Worm (Caenorhabditis elegans) whole organism, late embryonic: Measurements from ENCODE around the gene cpg-7.
A peak's percentile ranks its signal among the peaks of the same experiment; 100 is the strongest.

Source experiments
- C08G9.2 ChIP-seq: sonication (generic microtip); optimal IDR thresholded peaks from 2 replicates; lab custom pipeline; 2016; ENCODE audit warnings: mild to moderate bottlenecking, missing genetic modification characterization, moderate library complexity, missing compliant biosample characterization
- C38D4.7 ChIP-seq: fragments of 200-800 bp; sonication (Bioruptor generic); optimal IDR thresholded peaks from 2 replicates; lab custom pipeline; 2018; ENCODE audit warnings: mild to moderate bottlenecking, missing genetic modification characterization, moderate library complexity, missing compliant biosample characterization
- K02D7.2 ChIP-seq: sonication (generic microtip); optimal IDR thresholded peaks from 2 replicates; lab custom pipeline; 2017; ENCODE audit warnings: mild to moderate bottlenecking, missing genetic modification characterization, missing compliant biosample characterization
- T23F11.4 ChIP-seq: fragments of 200-800 bp; sonication (Bioruptor generic); optimal IDR thresholded peaks from 2 replicates; lab custom pipeline; 2018; ENCODE audit warnings: mild to moderate bottlenecking, missing genetic modification characterization, missing compliant biosample characterization
- Y22D7AL.16 ChIP-seq: sonication (generic microtip); optimal IDR thresholded peaks from 2 replicates; lab custom pipeline; 2016; ENCODE audit warnings: missing genetic modification characterization, missing compliant biosample characterization
- ama-1 ChIP-seq: fragments of 150-350 bp; optimal IDR thresholded peaks from 2 replicates; lab custom pipeline; 2014
- ceh-14 ChIP-seq: sonication (generic microtip); optimal IDR thresholded peaks from 2 replicates; lab custom pipeline; 2016; ENCODE audit warnings: missing genotype, missing genetic modification characterization, missing compliant biosample characterization
- ceh-2 ChIP-seq: sonication (generic microtip); optimal IDR thresholded peaks from 2 replicates; lab custom pipeline; 2016; ENCODE audit warnings: missing genotype, missing genetic modification characterization, missing compliant biosample characterization
- ceh-48 ChIP-seq: sonication (generic microtip); optimal IDR thresholded peaks from 2 replicates; lab custom pipeline; 2016; ENCODE audit warnings: missing genetic modification characterization, inconsistent platforms, missing compliant biosample characterization
- ceh-6 ChIP-seq: fragments of 200-800 bp; sonication (Bioruptor generic); optimal IDR thresholded peaks from 2 replicates; lab custom pipeline; 2018; ENCODE audit warnings: mild to moderate bottlenecking, missing genetic modification characterization, missing compliant biosample characterization
- che-1 ChIP-seq: sonication (generic microtip); optimal IDR thresholded peaks from 2 replicates; lab custom pipeline; 2016; ENCODE audit warnings: mild to moderate bottlenecking, missing genetic modification characterization, missing compliant biosample characterization
- dve-1 ChIP-seq: sonication (generic microtip); optimal IDR thresholded peaks from 2 replicates; lab custom pipeline; 2017; ENCODE audit warnings: antibody characterized with exemption, mild to moderate bottlenecking, missing genetic modification characterization, missing compliant biosample characterization
- eyg-1 ChIP-seq: sonication (generic microtip); optimal IDR thresholded peaks from 2 replicates; lab custom pipeline; 2016; ENCODE audit warnings: missing genotype, missing genetic modification characterization, missing compliant biosample characterization
- fax-1 ChIP-seq: sonication (generic microtip); optimal IDR thresholded peaks from 2 replicates; lab custom pipeline; 2016; ENCODE audit warnings: missing genotype, missing genetic modification characterization, missing compliant biosample characterization
- gmeb-2 ChIP-seq: sonication (generic microtip); optimal IDR thresholded peaks from 2 replicates; lab custom pipeline; 2016; ENCODE audit warnings: missing genetic modification characterization, inconsistent platforms, missing compliant biosample characterization
- hlh-13 ChIP-seq: fragments of 200-800 bp; sonication (Bioruptor generic); optimal IDR thresholded peaks from 2 replicates; lab custom pipeline; 2018; ENCODE audit warnings: mild to moderate bottlenecking, missing genetic modification characterization, missing compliant biosample characterization
- lim-6 ChIP-seq: sonication (generic microtip); optimal IDR thresholded peaks from 2 replicates; lab custom pipeline; 2016; ENCODE audit warnings: missing genetic modification characterization, missing compliant biosample characterization
- mec-3 ChIP-seq: sonication (generic microtip); optimal IDR thresholded peaks from 2 replicates; lab custom pipeline; 2016; ENCODE audit warnings: borderline replicate concordance, missing genetic modification characterization, missing compliant biosample characterization
- nfya-1 ChIP-seq: sonication (generic microtip); optimal IDR thresholded peaks from 2 replicates; lab custom pipeline; 2017; ENCODE audit warnings: missing genetic modification characterization, mild to moderate bottlenecking, missing compliant biosample characterization, antibody characterized with exemption, moderate library complexity
- nhr-11 ChIP-seq: fragments of 150-350 bp; optimal IDR thresholded peaks from 2 replicates; lab custom pipeline; 2014; ENCODE audit warnings: missing biosample characterization, missing genetic modification characterization
- nhr-232 ChIP-seq: sonication (generic microtip); optimal IDR thresholded peaks from 2 replicates; lab custom pipeline; 2016; ENCODE audit warnings: missing genetic modification characterization, missing compliant biosample characterization
- odd-2 ChIP-seq: sonication (generic microtip); optimal IDR thresholded peaks from 2 replicates; lab custom pipeline; 2017; ENCODE audit warnings: antibody characterized with exemption, mild to moderate bottlenecking, missing genetic modification characterization, missing compliant biosample characterization
- pat-9 ChIP-seq: fragments of 200-800 bp; sonication (Bioruptor generic); optimal IDR thresholded peaks from 2 replicates; lab custom pipeline; 2018; ENCODE audit warnings: mild to moderate bottlenecking, missing genetic modification characterization, moderate library complexity, missing compliant biosample characterization
- pha-2 ChIP-seq: sonication (generic microtip); optimal IDR thresholded peaks from 2 replicates; lab custom pipeline; 2017; ENCODE audit warnings: mild to moderate bottlenecking, missing genetic modification characterization, missing compliant biosample characterization
- pqm-1 ChIP-seq: sonication (generic microtip); optimal IDR thresholded peaks from 2 replicates; lab custom pipeline; 2016; ENCODE audit warnings: missing genetic modification characterization, missing compliant biosample characterization
- pros-1 ChIP-seq: fragments of 150-350 bp; optimal IDR thresholded peaks from 2 replicates; lab custom pipeline; 2014; ENCODE audit warnings: missing biosample characterization, missing genetic modification reagents, missing genetic modification characterization
- rnt-1 ChIP-seq: sonication (generic microtip); optimal IDR thresholded peaks from 2 replicates; lab custom pipeline; 2016; ENCODE audit warnings: missing genetic modification characterization, missing compliant biosample characterization
- tbx-2 ChIP-seq: sonication (generic microtip); optimal IDR thresholded peaks from 2 replicates; lab custom pipeline; 2016; ENCODE audit warnings: missing genetic modification characterization, missing compliant biosample characterization
- tbx-7 ChIP-seq: sonication (generic microtip); optimal IDR thresholded peaks from 2 replicates; lab custom pipeline; 2016; ENCODE audit warnings: missing genotype, missing genetic modification characterization, missing compliant biosample characterization
- zip-5 ChIP-seq: sonication (generic microtip); optimal IDR thresholded peaks from 2 replicates; lab custom pipeline; 2016; ENCODE audit warnings: missing genetic modification characterization, missing compliant biosample characterization
- ztf-16 ChIP-seq: sonication (generic microtip); optimal IDR thresholded peaks from 2 replicates; lab custom pipeline; 2017; ENCODE audit warnings: missing genetic modification characterization, missing compliant biosample characterization

cpg-7 gene

ce11 chrII:14089796-14090372 lies 19.1 kb downstream of the cpg-7 start:
- no peak for TF ChIP-seq ceh-48
- peak; percentile 93 for TF ChIP-seq nfya-1

ce11 chrII:14086931-14087330 lies 22.1 kb downstream of the cpg-7 start:
- TF ChIP-seq eyg-1 (tag; lab: Kevin White, UChicago): no peak
- TF ChIP-seq tbx-7: no peak
- TF ChIP-seq pqm-1 (tag; lab: Kevin White, UChicago): no peak
- no peak for TF ChIP-seq tbx-2 (tag; lab: Kevin White, UChicago)
- no peak for TF ChIP-seq fax-1 (tag; lab: Kevin White, UChicago)
- no peak for TF ChIP-seq zip-5 (tag; lab: Kevin White, UChicago)
- TF ChIP-seq K02D7.2 (tag; lab: Kevin White, UChicago): no peak
- no peak for TF ChIP-seq nfya-1
- TF ChIP-seq che-1: no peak
- TF ChIP-seq ceh-6: no peak
- no peak for TF ChIP-seq pat-9 (tag; lab: Kevin White, UChicago)
- TF ChIP-seq rnt-1 (tag; lab: Kevin White, UChicago): no peak
- no peak for TF ChIP-seq gmeb-2 (tag; lab: Kevin White, UChicago)
- no peak for TF ChIP-seq ceh-14
- no peak for TF ChIP-seq ceh-48
- TF ChIP-seq mec-3 (tag; lab: Kevin White, UChicago): no peak
- no peak for TF ChIP-seq dve-1 (tag; lab: Kevin White, UChicago)
- TF ChIP-seq pha-2 (tag; lab: Kevin White, UChicago): no peak
- TF ChIP-seq, all 69 proteins: peak for 0

ce11 chrII:14077823-14078222 lies 31.2 kb downstream of the cpg-7 start:
- TF ChIP-seq odd-2 (tag; lab: Kevin White, UChicago) (no peak), mec-3 (tag; lab: Kevin White, UChicago) (peak; percentile 4)
- TF ChIP-seq, all 69 proteins: peak for 1

ce11 chrII:14074825-14075224 lies 34.2 kb downstream of the cpg-7 start:
- peak; percentile 25 for TF ChIP-seq mec-3 (tag; lab: Kevin White, UChicago)
- TF ChIP-seq ceh-2: no peak

- TF ChIP-seq lim-6 (tag; lab: Kevin White, UChicago) (no peak), pros-1 (tag; lab: Kevin White, UChicago) (no peak), rnt-1 (tag; lab: Kevin White, UChicago) (no peak), T23F11.4 (GFP tag; lab: Kevin White, UChicago) (no peak), C38D4.7 (GFP tag; lab: Kevin White, UChicago) (no peak), Y22D7AL.16 (tag; lab: Kevin White, UChicago) (no peak), ztf-16 (tag; lab: Kevin White, UChicago) (no peak), nhr-232 (tag; lab: Kevin White, UChicago) (no peak), nhr-11 (tag; lab: Kevin White, UChicago) (no peak), hlh-13 (GFP tag; lab: Kevin White, UChicago) (no peak)
- TF ChIP-seq, all 69 proteins: peak for 0
These were observed 40.4 kb downstream of the cpg-7 start, which contains the start of gene xrn-1 for ce11 chrII:14068607-14069006. TSS of gene xrn-1 (plus strand) at chrII:14068907.

ce11 chrII:14065486-14065885 lies 43.5 kb downstream of the cpg-7 start:
- TF ChIP-seq C08G9.2 (tag; lab: Kevin White, UChicago) (no peak), ama-1 (lab: Kevin White, UChicago) (no peak), mec-3 (tag; lab: Kevin White, UChicago) (no peak), ceh-6 (no peak)
